Fruit fly (Drosophila melanogaster) Kc167 (cell line): ENCODE data around the gene CG14855.

ENCODE experiments used
- Myc ChIP-seq: fragments of >200 bp; optimal IDR thresholded peaks from 2 replicates; lab custom pipeline; 2017; ENCODE audit warnings: missing external identifiers
- Sin3A ChIP-seq: fragments of >200 bp; optimal IDR thresholded peaks from 2 replicates; lab custom pipeline; 2018; ENCODE audit warnings: missing external identifiers
- h ChIP-seq: fragments of >200 bp; optimal IDR thresholded peaks from 3 replicates; lab custom pipeline; 2018; ENCODE audit warnings: missing external identifiers
- insv ChIP-seq: fragments of >200 bp; optimal IDR thresholded peaks from 3 replicates; lab custom pipeline; 2018; ENCODE audit warnings: missing external identifiers
- psq ChIP-seq: fragments of >200 bp; optimal IDR thresholded peaks from 2 replicates; lab custom pipeline; 2017; ENCODE audit warnings: missing external identifiers
- ttk ChIP-seq: sonication (Bioruptor generic); optimal IDR thresholded peaks from 2 replicates; lab custom pipeline; 2017; ENCODE audit warnings: missing external identifiers

Gene CG14855

dm6 chr3R:14761060-14761459 is 35.0 kb upstream of the CG14855 start:
- TF ChIP-seq h (lab: Kevin White, UChicago) = no peak
- no peak for TF ChIP-seq Sin3A (lab: Kevin White, UChicago)
- TF ChIP-seq ttk = no peak
- no peak for TF ChIP-seq insv (lab: Kevin White, UChicago)

DNA sequence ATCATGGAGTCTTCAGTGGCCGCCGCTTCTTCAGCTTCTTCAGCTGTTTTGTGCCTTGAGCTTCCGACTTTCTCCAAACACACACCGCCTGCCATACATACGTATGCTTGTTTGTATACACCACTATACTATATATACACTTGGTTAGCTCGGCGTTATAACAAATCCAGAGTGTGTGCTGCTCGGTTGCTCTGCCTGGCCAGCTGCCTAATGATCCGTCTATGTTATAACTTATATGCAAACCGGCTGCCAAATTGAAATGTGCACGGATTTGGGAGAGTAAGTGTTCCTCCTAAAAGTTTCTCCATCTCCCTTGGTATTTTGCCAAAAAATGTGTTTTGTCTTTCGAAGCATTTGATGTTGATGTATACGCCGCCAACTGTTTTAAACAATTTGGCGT is 32.6 kb upstream of the CG14855 start:
- TF ChIP-seq Sin3A (lab: Kevin White, UChicago) = no peak
- no peak for TF ChIP-seq ttk
- no peak for TF ChIP-seq psq (lab: Kevin White, UChicago)
- TF ChIP-seq Myc (lab: Kevin White, UChicago) = no peak
- no peak for TF ChIP-seq h (lab: Kevin White, UChicago)
- TF ChIP-seq insv (lab: Kevin White, UChicago) = no peak

dm6 chr3R:14764131-14764530 is 32.0 kb upstream of the CG14855 start:
- TF ChIP-seq insv (lab: Kevin White, UChicago) (no peak), psq (lab: Kevin White, UChicago) (no peak), Myc (lab: Kevin White, UChicago) (no peak), Sin3A (lab: Kevin White, UChicago) (no peak), ttk (no peak), h (lab: Kevin White, UChicago) (no peak)

- TF ChIP-seq ttk (no peak), insv (lab: Kevin White, UChicago) (no peak), Myc (lab: Kevin White, UChicago) (no peak), Sin3A (lab: Kevin White, UChicago) (no peak), h (lab: Kevin White, UChicago) (no peak), psq (lab: Kevin White, UChicago) (no peak)
These were observed 30.6 kb upstream of the CG14855 start for dm6 chr3R:14765364-14765993.

- TF ChIP-seq psq (lab: Kevin White, UChicago) (no peak), ttk (no peak), insv (lab: Kevin White, UChicago) (no peak), Myc (lab: Kevin White, UChicago) (no peak), Sin3A (lab: Kevin White, UChicago) (no peak), h (lab: Kevin White, UChicago) (no peak)
These were observed 29.6 kb upstream of the CG14855 start for dm6 chr3R:14766439-14767025.

DNA sequence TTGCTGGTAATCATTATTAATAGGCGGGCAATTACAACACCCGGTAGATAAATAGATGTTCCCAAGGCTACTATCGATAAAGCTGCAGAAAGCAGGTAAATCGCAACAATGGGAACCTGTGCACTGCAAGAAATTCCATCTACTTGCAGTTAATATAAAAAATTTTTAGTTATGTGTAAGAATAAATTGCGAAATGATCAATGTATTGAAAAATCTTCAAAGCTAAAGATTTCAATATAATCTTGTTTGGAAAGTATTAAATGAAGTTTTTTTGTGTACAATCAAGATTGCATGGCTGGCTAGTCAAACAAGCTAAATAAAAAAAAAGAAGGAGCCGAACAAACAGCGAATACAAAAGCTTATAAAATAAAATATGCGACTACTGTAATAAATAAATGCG is 20.7 kb upstream of the CG14855 start:
- TF ChIP-seq Sin3A (lab: Kevin White, UChicago) (no peak), ttk (no peak), insv (lab: Kevin White, UChicago) (no peak), h (lab: Kevin White, UChicago) (no peak), Myc (lab: Kevin White, UChicago) (no peak), psq (lab: Kevin White, UChicago) (no peak)

dm6 chr3R:14779733-14780278 is 16.3 kb upstream of the CG14855 start:
- TF ChIP-seq h (lab: Kevin White, UChicago) = no peak

- TF ChIP-seq insv (lab: Kevin White, UChicago) = no peak
- no peak for TF ChIP-seq psq (lab: Kevin White, UChicago)
- no peak for TF ChIP-seq h (lab: Kevin White, UChicago)
- TF ChIP-seq ttk = no peak
- no peak for TF ChIP-seq Myc (lab: Kevin White, UChicago)
- no peak for TF ChIP-seq Sin3A (lab: Kevin White, UChicago)
These were observed 15.4 kb upstream of the CG14855 start for dm6 chr3R:14780747-14781146.

- no peak for TF ChIP-seq h (lab: Kevin White, UChicago)
- no peak for TF ChIP-seq insv (lab: Kevin White, UChicago)
- no peak for TF ChIP-seq psq (lab: Kevin White, UChicago)
- TF ChIP-seq ttk = no peak
- no peak for TF ChIP-seq Sin3A (lab: Kevin White, UChicago)
- no peak for TF ChIP-seq Myc (lab: Kevin White, UChicago)
These were observed 10.8 kb upstream of the CG14855 start for dm6 chr3R:14785335-14785734.

DNA sequence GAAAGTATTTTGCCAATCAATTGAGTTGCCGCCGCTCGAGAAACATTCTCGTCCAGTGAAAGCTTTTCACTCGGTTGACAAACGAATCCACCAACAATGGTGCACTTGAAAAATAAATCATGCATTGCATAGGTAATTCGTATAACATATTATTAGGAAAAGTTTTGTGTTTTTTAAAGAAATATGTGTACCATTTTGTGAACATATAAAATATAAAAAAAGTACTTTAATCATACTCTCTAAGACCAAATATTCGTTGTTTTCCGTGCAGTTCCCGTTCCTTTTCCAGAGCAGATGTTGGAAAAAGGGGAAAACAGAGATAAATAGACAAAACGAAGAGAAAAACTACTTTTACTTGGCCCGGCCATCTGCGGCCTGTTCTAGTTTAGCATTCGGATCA is 9.4 kb upstream of the CG14855 start:
- TF ChIP-seq Sin3A (lab: Kevin White, UChicago) (no peak), insv (lab: Kevin White, UChicago) (no peak), h (lab: Kevin White, UChicago) (no peak), psq (lab: Kevin White, UChicago) (no peak), ttk (no peak), Myc (lab: Kevin White, UChicago) (no peak)

dm6 chr3R:14798626-14799258 is 2.6 kb downstream of the CG14855 start, which contains the start of gene CG14856:
TSS of gene CG14856 (plus strand) at chr3R:14798986.
- TF ChIP-seq h (lab: Kevin White, UChicago) (no peak), psq (lab: Kevin White, UChicago) (no peak), Myc (lab: Kevin White, UChicago) (no peak), Sin3A (lab: Kevin White, UChicago) (no peak), insv (lab: Kevin White, UChicago) (no peak), ttk (no peak)

DNA sequence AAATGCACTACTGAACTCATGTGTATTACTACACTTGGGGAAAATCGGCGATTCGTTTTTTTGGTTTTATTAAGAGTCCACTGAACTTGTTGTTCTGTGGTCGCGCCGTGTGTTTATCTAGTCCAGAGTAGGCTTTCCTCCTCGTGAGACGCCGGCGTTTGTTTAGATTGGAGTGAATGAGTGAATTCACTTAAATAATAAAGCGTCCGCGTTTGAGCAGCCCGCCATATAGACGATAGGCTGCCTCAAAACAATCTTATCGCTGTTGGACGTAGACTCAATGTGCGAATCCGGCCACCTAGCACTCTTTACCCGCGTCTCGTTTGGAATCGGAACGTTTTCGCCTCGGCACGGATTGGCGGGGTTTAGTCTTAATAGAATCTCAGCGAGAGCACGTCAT is 5.3 kb downstream of the CG14855 start, which contains the start of gene CG14857:
Gene CG14857 (plus strand): TSS at position 367 of the 400 bp plus-strand sequence.
- no peak for TF ChIP-seq psq (lab: Kevin White, UChicago)
- no peak for TF ChIP-seq Sin3A (lab: Kevin White, UChicago)
- no peak for TF ChIP-seq insv (lab: Kevin White, UChicago)
- TF ChIP-seq Myc (lab: Kevin White, UChicago) = no peak
- TF ChIP-seq ttk = no peak
- TF ChIP-seq h (lab: Kevin White, UChicago) = no peak
